Worm (Caenorhabditis elegans) whole organism, L4 larva: Measurements from ENCODE around the gene R10E9.2.

Source experiments
- D1046.2 ChIP-seq: fragments of 200-800 bp; sonication (Bioruptor generic); IDR thresholded peaks from 2 replicates; pipeline ENCODE4 v1.3.6; 2022; ENCODE audit warnings: missing genetic modification characterization, missing compliant biosample characterization
- F10B5.3 ChIP-seq: sonication (generic microtip); optimal IDR thresholded peaks from 2 replicates; lab custom pipeline; 2016; ENCODE audit warnings: mild to moderate bottlenecking, missing genetic modification characterization, missing compliant biosample characterization
- F26F4.8 ChIP-seq: fragments of 200-800 bp; sonication (Bioruptor generic); conservative IDR thresholded peaks from 2 replicates; pipeline ENCODE4 v1.3.6; 2022; ENCODE audit warnings: missing genetic modification characterization, missing compliant biosample characterization
- F49E8.2 ChIP-seq: sonication (generic microtip); optimal IDR thresholded peaks from 2 replicates; lab custom pipeline; 2016; ENCODE audit warnings: missing compliant biosample characterization, mild to moderate bottlenecking, missing genetic modification characterization, borderline replicate concordance
- T20F7.1 ChIP-seq: fragments of 200-800 bp; sonication (Bioruptor generic); optimal IDR thresholded peaks from 2 replicates; lab custom pipeline; 2018; ENCODE audit warnings: mild to moderate bottlenecking, missing genetic modification characterization, missing compliant biosample characterization
- T26A8.4 ChIP-seq: fragments of 200-800 bp; sonication (Bioruptor generic); IDR thresholded peaks from 2 replicates; pipeline ENCODE4 v1.3.6; 2022; ENCODE audit warnings: missing genetic modification characterization, missing compliant biosample characterization
- Y48G9A.11 ChIP-seq: fragments of 200-800 bp; sonication (Bioruptor generic); IDR thresholded peaks from 2 replicates; pipeline ENCODE4 v1.3.6; 2022; ENCODE audit warnings: missing genetic modification reagents, missing genetic modification characterization, missing compliant biosample characterization
- Y75B8A.6 ChIP-seq: fragments of 200-800 bp; sonication (Bioruptor generic); IDR thresholded peaks from 2 replicates; pipeline ENCODE4 v1.3.6; 2022; ENCODE audit warnings: missing genetic modification reagents, missing genetic modification characterization, missing compliant biosample characterization
- ZK337.2 ChIP-seq: fragments of 200-800 bp; sonication (Bioruptor generic); IDR thresholded peaks from 2 replicates; pipeline ENCODE4 v1.3.6; 2022; ENCODE audit warnings: missing genetic modification reagents, missing genetic modification characterization, missing compliant biosample characterization
- ama-1 ChIP-seq: fragments of 150-350 bp; optimal IDR thresholded peaks from 2 replicates; lab custom pipeline; 2014; ENCODE audit warnings: inconsistent platforms, mixed read lengths
- attf-4 ChIP-seq: sonication (generic microtip); optimal IDR thresholded peaks from 3 replicates; lab custom pipeline; 2017; ENCODE audit warnings: missing biosample characterization, missing genetic modification characterization
- ceh-28 ChIP-seq: fragments of 150-350 bp; optimal IDR thresholded peaks from 2 replicates; lab custom pipeline; 2014; ENCODE audit warnings: missing biosample characterization, missing genetic modification reagents, missing genetic modification characterization
- cey-2 ChIP-seq: sonication (generic microtip); optimal IDR thresholded peaks from 3 replicates; lab custom pipeline; 2017; ENCODE audit warnings: missing genetic modification characterization, mild to moderate bottlenecking, missing compliant biosample characterization, antibody characterized with exemption, borderline replicate concordance; ENCODE audit not compliant: insufficient read depth
- daf-16 ChIP-seq, 3 experiments: sonication (generic microtip); optimal IDR thresholded peaks; 2 replicates each; lab custom pipeline; 2016 to 2017; ENCODE audit warnings: missing genetic modification characterization in 3 of 3, missing genetic modification reagents in 3 of 3, mild to moderate bottlenecking in 2 of 3, missing compliant biosample characterization in 2 of 3, missing biosample characterization in 1 of 3, moderate library complexity in 1 of 3
- daf-8 ChIP-seq: fragments of 200-800 bp; sonication (Bioruptor generic); IDR thresholded peaks from 2 replicates; pipeline ENCODE4 v1.3.6; 2022; ENCODE audit warnings: missing genetic modification characterization, missing compliant biosample characterization
- dmd-9 ChIP-seq: fragments of 200-800 bp; sonication (Bioruptor generic); IDR thresholded peaks from 2 replicates; pipeline ENCODE4 v1.3.6; 2022; ENCODE audit warnings: missing genetic modification reagents, missing genetic modification characterization, missing compliant biosample characterization
- egl-43 ChIP-seq: fragments of 200-800 bp; sonication (Bioruptor generic); IDR thresholded peaks from 2 replicates; pipeline ENCODE4 v1.3.6; 2022; ENCODE audit warnings: missing genetic modification reagents, missing genetic modification characterization, missing compliant biosample characterization
- fkh-10 ChIP-seq: fragments of 150-350 bp; optimal IDR thresholded peaks from 2 replicates; lab custom pipeline; 2014; ENCODE audit warnings: missing biosample characterization, missing genetic modification reagents, missing genetic modification characterization
- fos-1 ChIP-seq: fragments of 150-350 bp; optimal IDR thresholded peaks from 2 replicates; lab custom pipeline; 2014; ENCODE audit warnings: missing biosample characterization, missing genetic modification characterization
- hif-1 ChIP-seq, 2 experiments: sonication (generic microtip); optimal IDR thresholded peaks; 2 replicates each; lab custom pipeline; 2016 to 2017; ENCODE audit warnings: missing compliant biosample characterization in 2 of 2, missing genetic modification characterization in 2 of 2, missing genetic modification reagents in 2 of 2, missing genotype in 2 of 2, mild to moderate bottlenecking in 1 of 2
- jun-1 ChIP-seq: fragments of 150-350 bp; optimal IDR thresholded peaks from 2 replicates; lab custom pipeline; 2014; ENCODE audit warnings: missing biosample characterization, missing genetic modification reagents, missing genetic modification characterization
- lim-7 ChIP-seq: fragments of 200-800 bp; sonication (Bioruptor generic); IDR thresholded peaks from 2 replicates; pipeline ENCODE4 v1.3.6; 2022; ENCODE audit warnings: missing genetic modification characterization, missing compliant biosample characterization
- lin-1 ChIP-seq: fragments of 200-800 bp; sonication (Bioruptor generic); IDR thresholded peaks from 2 replicates; pipeline ENCODE4 v1.3.6; 2022; ENCODE audit warnings: missing genetic modification reagents, missing genetic modification characterization, missing compliant biosample characterization
- lin-13 ChIP-seq: fragments of 150-350 bp; optimal IDR thresholded peaks from 2 replicates; lab custom pipeline; 2014; ENCODE audit warnings: missing biosample characterization, missing genetic modification reagents, missing genetic modification characterization
- lin-15B ChIP-seq: fragments of 150-350 bp; sonication (generic microtip); optimal IDR thresholded peaks from 3 replicates; lab custom pipeline; 2014; ENCODE audit warnings: missing biosample characterization, missing genetic modification characterization
- lin-38 ChIP-seq: fragments of 200-800 bp; sonication (Bioruptor generic); IDR thresholded peaks from 2 replicates; pipeline ENCODE4 v1.3.6; 2022; ENCODE audit warnings: missing genetic modification reagents, missing genetic modification characterization, missing compliant biosample characterization
- lsy-2 ChIP-seq, 2 experiments: fragments of 150-350 bp in 1 of 2; sonication (generic microtip) in 1 of 2; optimal IDR thresholded peaks; 2 replicates each; lab custom pipeline; 2014 to 2017; ENCODE audit warnings: missing biosample characterization in 2 of 2, missing genetic modification characterization in 2 of 2
- madf-5 ChIP-seq, 2 experiments: fragments of 200-800 bp; sonication (Bioruptor generic); IDR thresholded peaks; 2 replicates each; pipeline ENCODE4 v1.3.6; 2022; ENCODE audit warnings: missing compliant biosample characterization in 2 of 2, missing genetic modification characterization in 2 of 2
- mdl-1 ChIP-seq, 2 experiments: fragments of 150-350 bp in 1 of 2; sonication (generic microtip) in 1 of 2; optimal IDR thresholded peaks; 2 replicates each; lab custom pipeline; 2014 to 2017; ENCODE audit warnings: missing biosample characterization in 2 of 2, missing genetic modification characterization in 2 of 2
- mep-1 ChIP-seq: fragments of 150-350 bp; sonication (generic microtip); optimal IDR thresholded peaks from 3 replicates; lab custom pipeline; 2014; ENCODE audit warnings: missing biosample characterization, missing genetic modification characterization
- mes-2 ChIP-seq: sonication (generic microtip); optimal IDR thresholded peaks from 2 replicates; lab custom pipeline; 2016; ENCODE audit warnings: missing genotype, mild to moderate bottlenecking, missing genetic modification characterization, missing compliant biosample characterization; ENCODE audit not compliant: poor library complexity, severe bottlenecking
- nhr-10 ChIP-seq: fragments of 150-350 bp; optimal IDR thresholded peaks from 2 replicates; lab custom pipeline; 2014; ENCODE audit warnings: missing biosample characterization, missing genetic modification characterization
- nhr-102 ChIP-seq: sonication (generic microtip); optimal IDR thresholded peaks from 2 replicates; lab custom pipeline; 2016; ENCODE audit warnings: mild to moderate bottlenecking, missing genetic modification characterization, moderate library complexity, missing compliant biosample characterization
- nhr-111 ChIP-seq: fragments of 200-800 bp; sonication (Bioruptor generic); optimal IDR thresholded peaks from 2 replicates; lab custom pipeline; 2018; ENCODE audit warnings: mild to moderate bottlenecking, missing genetic modification characterization, missing compliant biosample characterization
- nhr-28 ChIP-seq: fragments of 150-350 bp; optimal IDR thresholded peaks from 2 replicates; lab custom pipeline; 2014; ENCODE audit warnings: missing biosample characterization, missing genetic modification characterization
- nhr-42 ChIP-seq: fragments of 200-800 bp; sonication (Bioruptor generic); IDR thresholded peaks from 2 replicates; pipeline ENCODE4 v1.3.6; 2022; ENCODE audit warnings: missing genetic modification characterization, missing compliant biosample characterization
- nhr-48 ChIP-seq: sonication (generic microtip); optimal IDR thresholded peaks from 2 replicates; lab custom pipeline; 2016; ENCODE audit warnings: mild to moderate bottlenecking, missing genetic modification characterization, missing compliant biosample characterization
- nhr-77 ChIP-seq: fragments of 150-350 bp; optimal IDR thresholded peaks from 2 replicates; lab custom pipeline; 2014; ENCODE audit warnings: missing biosample characterization, missing genetic modification characterization
- pha-4 ChIP-seq, 2 experiments: fragments of 150-350 bp in 1 of 2; fragments of 200-800 bp in 1 of 2; sonication (Bioruptor generic) in 1 of 2; IDR thresholded peaks in 1 of 2; optimal IDR thresholded peaks in 1 of 2; 2 replicates each; pipeline versions ENCODE4 v1.3.6 to Lab custom; 2014 to 2022; ENCODE audit warnings: missing genetic modification characterization in 2 of 2, missing genetic modification reagents in 2 of 2, missing biosample characterization in 1 of 2, missing compliant biosample characterization in 1 of 2
- pqm-1 ChIP-seq: sonication (generic microtip); optimal IDR thresholded peaks from 2 replicates; lab custom pipeline; 2017; ENCODE audit warnings: missing biosample characterization, missing genetic modification characterization
- rbr-2 ChIP-seq: sonication (generic microtip); optimal IDR thresholded peaks from 2 replicates; lab custom pipeline; 2016; ENCODE audit warnings: missing genotype, missing genetic modification characterization, missing compliant biosample characterization
- set-16 ChIP-seq: fragments of 200-800 bp; sonication (Bioruptor generic); IDR thresholded peaks from 2 replicates; pipeline ENCODE4 v1.3.6; 2022; ENCODE audit warnings: missing genetic modification reagents, missing genetic modification characterization, missing compliant biosample characterization
- snpc-1.2 ChIP-seq: fragments of 200-800 bp; sonication (Bioruptor generic); IDR thresholded peaks from 2 replicates; pipeline ENCODE4 v1.3.6; 2022; ENCODE audit warnings: missing genetic modification reagents, missing genetic modification characterization, missing compliant biosample characterization
- spr-3 ChIP-seq: fragments of 200-800 bp; sonication (Bioruptor generic); optimal IDR thresholded peaks from 2 replicates; lab custom pipeline; 2018; ENCODE audit warnings: mild to moderate bottlenecking, missing genetic modification characterization, missing compliant biosample characterization
- tag-97 ChIP-seq: fragments of 200-800 bp; sonication (Bioruptor generic); IDR thresholded peaks from 2 replicates; pipeline ENCODE4 v1.3.6; 2022; ENCODE audit warnings: missing genetic modification characterization, missing compliant biosample characterization
- tra-1 ChIP-seq: fragments of 200-800 bp; sonication (Bioruptor generic); IDR thresholded peaks from 2 replicates; pipeline ENCODE4 v1.3.6; 2022; ENCODE audit warnings: missing genetic modification reagents, missing genetic modification characterization, missing compliant biosample characterization
- unc-130 ChIP-seq: sonication (generic microtip); optimal IDR thresholded peaks from 2 replicates; lab custom pipeline; 2016; ENCODE audit warnings: missing genetic modification reagents, missing genetic modification characterization, missing compliant biosample characterization
- unc-39 ChIP-seq: sonication (generic microtip); optimal IDR thresholded peaks from 2 replicates; lab custom pipeline; 2017; ENCODE audit warnings: missing biosample characterization, missing genetic modification characterization
- zfp-3 ChIP-seq: fragments of 200-800 bp; sonication (Bioruptor generic); conservative IDR thresholded peaks from 2 replicates; pipeline ENCODE4 v1.3.6; 2022; ENCODE audit warnings: missing genetic modification reagents, missing genetic modification characterization, missing compliant biosample characterization
- zip-11 ChIP-seq: fragments of 200-800 bp; sonication (Bioruptor generic); IDR thresholded peaks from 2 replicates; pipeline ENCODE4 v1.3.6; 2022; ENCODE audit warnings: missing genetic modification characterization, missing compliant biosample characterization
- zip-2 ChIP-seq: fragments of 150-350 bp; optimal IDR thresholded peaks from 2 replicates; lab custom pipeline; 2014; ENCODE audit warnings: missing biosample characterization, missing genetic modification characterization

R10E9.2 gene

DNA sequence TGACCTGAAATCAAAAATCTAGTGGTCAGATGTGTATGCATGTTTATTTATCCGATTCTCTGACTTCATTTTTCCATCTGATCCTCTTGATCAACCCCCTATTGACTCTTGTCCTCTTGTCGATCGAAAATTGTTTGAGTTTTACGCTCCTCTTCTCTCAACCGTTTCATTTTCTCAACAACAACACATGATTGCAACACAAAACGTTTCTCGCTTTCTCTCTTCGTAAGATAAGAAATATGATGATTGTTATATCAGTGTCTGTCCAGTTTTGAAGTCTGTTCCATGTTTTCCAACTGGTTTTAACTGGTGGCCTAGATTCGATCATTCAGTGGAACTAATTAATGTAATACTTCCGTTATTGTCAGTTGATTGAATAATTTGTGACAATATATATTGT, 12.1 kb downstream of the R10E9.2 start (continued):
- TF ChIP-seq zip-11 (GFP tag; lab: Robert Waterston, UW) = no peak
- TF ChIP-seq nhr-10 = no peak
- TF ChIP-seq madf-5 (GFP tag; IDR thresholded peaks at IDR 0.05; lab: Robert Waterston, UW) = no peak
- TF ChIP-seq zfp-3 (GFP tag; lab: Robert Waterston, UW) = no peak
- TF ChIP-seq nhr-77 (tag; lab: Kevin White, UChicago) = peak; percentile 77
- TF ChIP-seq lin-13 (GFP tag; lab: Kevin White, UChicago) = no peak
- no peak for TF ChIP-seq hif-1 (tag; optimal IDR thresholded peaks at IDR 0.05; lab: Kevin White, UChicago)
- TF ChIP-seq F10B5.3 (tag; lab: Kevin White, UChicago) = no peak
- no peak for TF ChIP-seq nhr-42 (GFP tag; lab: Robert Waterston, UW)
- no peak for TF ChIP-seq mep-1 (tag; lab: Kevin White, UChicago)
- TF ChIP-seq spr-3 (GFP tag; lab: Kevin White, UChicago) = no peak
- TF ChIP-seq lin-1 (GFP tag; lab: Robert Waterston, UW) = no peak
- no peak for TF ChIP-seq D1046.2 (GFP tag; lab: Robert Waterston, UW)
- no peak for TF ChIP-seq T26A8.4 (GFP tag; lab: Robert Waterston, UW)
- no peak for TF ChIP-seq dmd-9 (GFP tag; lab: Robert Waterston, UW)
- no peak for TF ChIP-seq egl-43
- TF ChIP-seq set-16 (GFP tag; lab: Robert Waterston, UW) = no peak
- TF ChIP-seq lin-38 = no peak
- no peak for TF ChIP-seq unc-130
- TF ChIP-seq Y75B8A.6 = no peak
- TF ChIP-seq cey-2 (tag; lab: Kevin White, UChicago) = no peak
- no peak for TF ChIP-seq lin-15B (tag; lab: Kevin White, UChicago)
- TF ChIP-seq lim-7 (GFP tag; lab: Robert Waterston, UW) = no peak
- peak; percentile 88 for TF ChIP-seq nhr-28 (tag; lab: Kevin White, UChicago)
- TF ChIP-seq T20F7.1 (GFP tag; lab: Kevin White, UChicago) = no peak
- no peak for TF ChIP-seq rbr-2 (tag; lab: Kevin White, UChicago)
- no peak for TF ChIP-seq F26F4.8 (GFP tag; lab: Robert Waterston, UW)
- TF ChIP-seq nhr-102 = no peak
- no peak for TF ChIP-seq unc-39
- no peak for TF ChIP-seq pha-4 (GFP tag; IDR thresholded peaks at IDR 0.05; lab: Robert Waterston, UW)
- TF ChIP-seq pha-4 (tag; optimal IDR thresholded peaks at IDR 0.05; lab: Kevin White, UChicago) = no peak
- no peak for TF ChIP-seq fos-1
- peak in 1 of 2 experiments; percentile 51 for TF ChIP-seq daf-16 (GFP tag; optimal IDR thresholded peaks at IDR 0.05; lab: Kevin White, UChicago)
- peak; percentile 59 for TF ChIP-seq daf-16 (tag; optimal IDR thresholded peaks at IDR 0.05; lab: Kevin White, UChicago)
- TF ChIP-seq mdl-1 (tag; optimal IDR thresholded peaks at IDR 0.05; lab: Kevin White, UChicago) = peak in 1 of 2 experiments; percentile 75
- TF ChIP-seq Y48G9A.11 = no peak
- peak; percentile 62 for TF ChIP-seq pqm-1 (tag; lab: Kevin White, UChicago)
- TF ChIP-seq ceh-28 (tag; lab: Kevin White, UChicago) = no peak
- TF ChIP-seq ZK337.2 (GFP tag; lab: Robert Waterston, UW) = no peak
- TF ChIP-seq daf-8 (GFP tag; lab: Robert Waterston, UW) = no peak
- no peak for TF ChIP-seq tra-1
- TF ChIP-seq F49E8.2 (tag; lab: Kevin White, UChicago) = no peak
- TF ChIP-seq lsy-2 (tag; optimal IDR thresholded peaks at IDR 0.05; lab: Kevin White, UChicago) = peak in 1 of 2 experiments; percentile 32
- no peak for TF ChIP-seq attf-4 (tag; lab: Kevin White, UChicago)
- no peak for TF ChIP-seq fkh-10
- TF ChIP-seq mes-2 = no peak
- no peak for TF ChIP-seq zip-2 (tag; lab: Kevin White, UChicago)
- no peak for TF ChIP-seq nhr-111 (GFP tag; lab: Kevin White, UChicago)
- no peak for TF ChIP-seq nhr-48
- TF ChIP-seq snpc-1.2 = no peak
- TF ChIP-seq ama-1 (lab: Kevin White, UChicago) = no peak
- no peak for TF ChIP-seq jun-1 (tag; lab: Kevin White, UChicago)
- TF ChIP-seq tag-97 (GFP tag; lab: Robert Waterston, UW) = no peak
